Worm (Caenorhabditis elegans): ENCODE measurements around the gene F35F10.7.

The F35F10.7 gene

ce11 chrV:3257277-3257676 lies 30.0 kb downstream of the F35F10.7 start, which contains the start of gene T28A11.22:
Gene T28A11.22 (plus strand): TSS chrV:3257577.
- TF ChIP-seq F13C5.2 (tag; optimal IDR thresholded peaks at IDR 0.05) (no peak), flt-1 (GFP tag; IDR thresholded peaks at IDR 0.05) (no peak), tbx-11 (GFP tag; IDR thresholded peaks at IDR 0.05) (no peak), pes-1 (GFP tag; IDR thresholded peaks at IDR 0.05) (no peak), tra-4 (tag; optimal IDR thresholded peaks at IDR 0.05) (no peak)

ce11 chrV:3256809-3257208 lies 30.4 kb downstream of the F35F10.7 start:
- no peak for TF ChIP-seq scrt-1 (GFP tag; IDR thresholded peaks at IDR 0.05)
- no peak for TF ChIP-seq ceh-13 (GFP tag; optimal IDR thresholded peaks at IDR 0.05)
- no peak for TF ChIP-seq ama-1 (optimal IDR thresholded peaks at IDR 0.05)
- TF ChIP-seq pes-1 (GFP tag; IDR thresholded peaks at IDR 0.05), result no peak
- TF ChIP-seq hmg-4 (GFP tag; optimal IDR thresholded peaks at IDR 0.05), result no peak
- TF ChIP-seq B0310.2 (tag; optimal IDR thresholded peaks at IDR 0.05), result no peak
- no peak for TF ChIP-seq flt-1 (GFP tag; IDR thresholded peaks at IDR 0.05)
- no peak for TF ChIP-seq tra-4 (tag; optimal IDR thresholded peaks at IDR 0.05)
- no peak for TF ChIP-seq hmbx-1 (tag; optimal IDR thresholded peaks at IDR 0.05)
- no peak for TF ChIP-seq tbx-37 (GFP tag; conservative IDR thresholded peaks at IDR 0.05)
- TF ChIP-seq hnd-1 (tag; optimal IDR thresholded peaks at IDR 0.05), result no peak

ce11 chrV:3256051-3256450 lies 31.2 kb downstream of the F35F10.7 start, which contains the start of gene srt-63:
Gene srt-63 (minus strand): TSS chrV:3256151.
- TF ChIP-seq ceh-13 (GFP tag; optimal IDR thresholded peaks at IDR 0.05) (no peak), hnd-1 (tag; optimal IDR thresholded peaks at IDR 0.05) (no peak), ama-1 (optimal IDR thresholded peaks at IDR 0.05) (no peak)

- TF ChIP-seq ama-1 (optimal IDR thresholded peaks at IDR 0.05) (no peak), sea-1 (GFP tag; conservative IDR thresholded peaks at IDR 0.05) (no peak), ets-7 (tag; optimal IDR thresholded peaks at IDR 0.05) (no peak), hmbx-1 (tag; optimal IDR thresholded peaks at IDR 0.05) (no peak), B0310.2 (tag; optimal IDR thresholded peaks at IDR 0.05) (no peak), scrt-1 (GFP tag; IDR thresholded peaks at IDR 0.05) (no peak), ceh-13 (GFP tag; optimal IDR thresholded peaks at IDR 0.05) (no peak), hmg-4 (GFP tag; optimal IDR thresholded peaks at IDR 0.05) (no peak), tra-4 (tag; optimal IDR thresholded peaks at IDR 0.05) (no peak), ceh-36 (tag; optimal IDR thresholded peaks at IDR 0.05) (no peak), pes-1 (GFP tag; IDR thresholded peaks at IDR 0.05) (no peak), flt-1 (GFP tag; IDR thresholded peaks at IDR 0.05) (no peak), F13C5.2 (tag; optimal IDR thresholded peaks at IDR 0.05) (no peak), tbx-11 (GFP tag; IDR thresholded peaks at IDR 0.05) (no peak), hnd-1 (tag; optimal IDR thresholded peaks at IDR 0.05) (no peak)
Observed at ce11 chrV:3250153-3250552, 37.1 kb downstream of the F35F10.7 start, which contains the start of gene T28A11.13. Gene T28A11.13 (minus strand): TSS chrV:3250253.

ce11 chrV:3247515-3247914 lies 39.7 kb downstream of the F35F10.7 start, which contains the start of gene srj-8:
Gene srj-8 (plus strand): TSS chrV:3247815.
- TF ChIP-seq tbx-11 (GFP tag; IDR thresholded peaks at IDR 0.05) (no peak), ama-1 (optimal IDR thresholded peaks at IDR 0.05) (no peak), F13C5.2 (tag; optimal IDR thresholded peaks at IDR 0.05) (no peak), pes-1 (GFP tag; IDR thresholded peaks at IDR 0.05) (no peak), scrt-1 (GFP tag; IDR thresholded peaks at IDR 0.05) (no peak), flt-1 (GFP tag; IDR thresholded peaks at IDR 0.05) (no peak), hmg-4 (GFP tag; optimal IDR thresholded peaks at IDR 0.05) (no peak), B0310.2 (tag; optimal IDR thresholded peaks at IDR 0.05) (no peak), sea-1 (GFP tag; conservative IDR thresholded peaks at IDR 0.05) (no peak), tra-4 (tag; optimal IDR thresholded peaks at IDR 0.05) (no peak), aly-1 (tag; optimal IDR thresholded peaks at IDR 0.05) (no peak), ceh-36 (tag; optimal IDR thresholded peaks at IDR 0.05) (no peak), ceh-13 (GFP tag; optimal IDR thresholded peaks at IDR 0.05) (no peak), tbx-37 (GFP tag; conservative IDR thresholded peaks at IDR 0.05) (no peak), ets-7 (tag; optimal IDR thresholded peaks at IDR 0.05) (no peak)

ce11 chrV:3244703-3245102 lies 42.5 kb downstream of the F35F10.7 start, which contains the start of gene srj-7:
Gene srj-7 (plus strand): TSS chrV:3245003.
- TF ChIP-seq ets-7 (tag; optimal IDR thresholded peaks at IDR 0.05), result no peak
- TF ChIP-seq tbx-11 (GFP tag; IDR thresholded peaks at IDR 0.05), result no peak

ce11 chrV:3242984-3243383 lies 44.2 kb downstream of the F35F10.7 start, which contains the start of gene gst-23:
Gene gst-23 (plus strand): TSS chrV:3243284.
- TF ChIP-seq scrt-1 (GFP tag; IDR thresholded peaks at IDR 0.05) (no peak), hmbx-1 (tag; optimal IDR thresholded peaks at IDR 0.05) (no peak), pes-1 (GFP tag; IDR thresholded peaks at IDR 0.05) (no peak), hmg-4 (GFP tag; optimal IDR thresholded peaks at IDR 0.05) (no peak), sea-1 (GFP tag; conservative IDR thresholded peaks at IDR 0.05) (no peak), flt-1 (GFP tag; IDR thresholded peaks at IDR 0.05) (no peak), tra-4 (tag; optimal IDR thresholded peaks at IDR 0.05) (no peak), B0310.2 (tag; optimal IDR thresholded peaks at IDR 0.05) (no peak), aly-1 (tag; optimal IDR thresholded peaks at IDR 0.05) (no peak), ets-7 (tag; optimal IDR thresholded peaks at IDR 0.05) (no peak), ceh-36 (tag; optimal IDR thresholded peaks at IDR 0.05) (no peak), ceh-13 (GFP tag; optimal IDR thresholded peaks at IDR 0.05) (no peak), tbx-11 (GFP tag; IDR thresholded peaks at IDR 0.05) (no peak), tbx-37 (GFP tag; conservative IDR thresholded peaks at IDR 0.05) (no peak), F13C5.2 (tag; optimal IDR thresholded peaks at IDR 0.05) (no peak), ama-1 (optimal IDR thresholded peaks at IDR 0.05) (no peak)

- TF ChIP-seq ceh-36 (tag; optimal IDR thresholded peaks at IDR 0.05), result no peak
- TF ChIP-seq hmbx-1 (tag; optimal IDR thresholded peaks at IDR 0.05), result no peak
Observed at ce11 chrV:3241175-3241574, 46.1 kb downstream of the F35F10.7 start, which contains the start of gene srj-11. Gene srj-11 (plus strand): TSS chrV:3241424.

Measured in whole organism, early embryonic.